Fruit fly (Drosophila melanogaster): ENCODE data around the gene CG5815.

dm6 chr3R:27138700-27139099 is 26.3 kb downstream of the CG5815 start:
- TF ChIP-seq CTCF (optimal IDR thresholded peaks at IDR 0.05): no peak
- no peak for TF ChIP-seq CG8478 (optimal IDR thresholded peaks at IDR 0.05)

Measured in S2 (cell line).